Fruit fly (Drosophila melanogaster) whole organism, wandering third instar larva: ENCODE data around the gene slgA.

Source experiments
- Myc ChIP-seq: fragments of >200 bp; optimal IDR thresholded peaks from 2 replicates; lab custom pipeline; 2017
- Rel ChIP-seq, 2 experiments: fragments of 200-800 bp; sonication (Bioruptor generic) in 1 of 2; optimal IDR thresholded peaks; 2 replicates in 1 of 2; 3 replicates in 1 of 2; lab custom pipeline; 2016 to 2019; ENCODE audit warnings: mild to moderate bottlenecking in 2 of 2, missing biosample characterization in 2 of 2, missing genetic modification characterization in 2 of 2, moderate library complexity in 1 of 2
- dsf ChIP-seq: sonication (Bioruptor generic); optimal IDR thresholded peaks from 2 replicates; lab custom pipeline; 2016; ENCODE audit warnings: missing biosample characterization, missing genetic modification characterization, borderline replicate concordance
- fru ChIP-seq: fragments of 200-800 bp; sonication (Bioruptor generic); optimal IDR thresholded peaks from 3 replicates; lab custom pipeline; 2016; ENCODE audit warnings: missing biosample characterization, mild to moderate bottlenecking, missing genetic modification characterization
- h ChIP-seq: fragments of 200-800 bp; sonication (Bioruptor generic); optimal IDR thresholded peaks from 3 replicates; lab custom pipeline; 2016; ENCODE audit warnings: missing biosample characterization, mild to moderate bottlenecking, missing genetic modification characterization
- lola ChIP-seq: fragments of >200 bp; optimal IDR thresholded peaks from 2 replicates; lab custom pipeline; 2017; ENCODE audit warnings: missing biosample characterization, missing genetic modification characterization
- pan ChIP-seq: fragments of >200 bp; optimal IDR thresholded peaks from 2 replicates; lab custom pipeline; 2017
- rgr ChIP-seq: fragments of 200-800 bp; sonication (Bioruptor generic); optimal IDR thresholded peaks from 3 replicates; lab custom pipeline; 2016; ENCODE audit warnings: missing biosample characterization, mild to moderate bottlenecking, missing genetic modification characterization
- usp ChIP-seq: fragments of >200 bp; optimal IDR thresholded peaks from 2 replicates; lab custom pipeline; 2017; ENCODE audit warnings: missing biosample characterization, missing genetic modification characterization

DNA sequence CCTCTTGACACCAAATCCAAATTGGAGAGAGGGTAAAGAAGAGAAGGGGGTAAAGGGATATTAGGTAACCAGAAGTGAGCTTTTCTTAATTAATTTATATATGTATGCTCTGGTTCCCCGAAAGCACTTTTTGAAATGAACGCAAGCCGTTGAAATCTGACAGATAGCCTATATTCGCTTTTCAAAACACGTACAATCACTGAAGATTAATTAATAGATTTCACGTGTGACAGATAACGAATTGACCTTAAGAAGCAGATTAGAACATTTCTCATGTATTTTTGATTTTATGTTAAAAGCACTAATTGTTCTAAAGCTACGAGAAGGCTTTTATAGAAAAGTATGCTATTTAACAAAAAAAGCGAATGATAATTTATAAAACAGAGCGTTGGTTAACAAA, 36.7 kb upstream of the slgA start:
- TF ChIP-seq pan (no peak), usp (GFP tag; lab: Kevin White, UChicago) (no peak), Rel (GFP tag; optimal IDR thresholded peaks at IDR 0.05; lab: Kevin White, UChicago) (no peak), Rel (tag; optimal IDR thresholded peaks at IDR 0.05; lab: Kevin White, UChicago) (no peak), lola (GFP tag; lab: Kevin White, UChicago) (no peak), h (no peak), Myc (lab: Kevin White, UChicago) (no peak), rgr (GFP tag; lab: Kevin White, UChicago) (no peak), fru (no peak), dsf (no peak)
